Worm (Caenorhabditis elegans) whole organism, mixed stage, embryonic: ENCODE data around the gene srw-99.

ENCODE experiments used
- blmp-1 ChIP-seq: fragments of 150-350 bp; optimal IDR thresholded peaks from 2 replicates; lab custom pipeline; 2014; ENCODE audit warnings: missing biosample characterization, missing genetic modification characterization
- ceh-39 ChIP-seq: fragments of 150-350 bp; optimal IDR thresholded peaks from 2 replicates; lab custom pipeline; 2014; ENCODE audit warnings: missing biosample characterization, missing genetic modification characterization
- ceh-83 ChIP-seq: fragments of 200-800 bp; sonication (Bioruptor generic); optimal IDR thresholded peaks from 2 replicates; lab custom pipeline; 2018; ENCODE audit warnings: mild to moderate bottlenecking, missing genetic modification characterization, missing compliant biosample characterization
- ces-1 ChIP-seq: fragments of 150-350 bp; optimal IDR thresholded peaks from 2 replicates; lab custom pipeline; 2014; ENCODE audit warnings: missing biosample characterization, missing genetic modification reagents, missing genetic modification characterization
- elt-3 ChIP-seq: fragments of 150-350 bp; optimal IDR thresholded peaks from 2 replicates; lab custom pipeline; 2014; ENCODE audit warnings: missing biosample characterization, missing genetic modification characterization
- lin-13 ChIP-seq: fragments of 150-350 bp; optimal IDR thresholded peaks from 2 replicates; lab custom pipeline; 2014; ENCODE audit warnings: missing biosample characterization, missing genetic modification characterization
- lin-32 ChIP-seq: fragments of 200-800 bp; sonication (Bioruptor generic); optimal IDR thresholded peaks from 2 replicates; lab custom pipeline; 2018; ENCODE audit warnings: mild to moderate bottlenecking, missing genetic modification characterization, missing compliant biosample characterization
- lsy-2 ChIP-seq: fragments of 150-350 bp; optimal IDR thresholded peaks from 2 replicates; lab custom pipeline; 2014; ENCODE audit warnings: missing biosample characterization, missing genetic modification characterization
- nhr-12 ChIP-seq: fragments of 150-350 bp; optimal IDR thresholded peaks from 2 replicates; lab custom pipeline; 2014; ENCODE audit warnings: missing biosample characterization, missing genetic modification characterization
- nhr-237 ChIP-seq: fragments of 150-350 bp; optimal IDR thresholded peaks from 2 replicates; lab custom pipeline; 2014; ENCODE audit warnings: missing biosample characterization, missing genetic modification characterization
- nhr-28 ChIP-seq: fragments of 150-350 bp; optimal IDR thresholded peaks from 2 replicates; lab custom pipeline; 2014; ENCODE audit warnings: missing biosample characterization, missing genetic modification characterization
- snpc-4 ChIP-seq: fragments of 150-350 bp; optimal IDR thresholded peaks from 2 replicates; lab custom pipeline; 2014; ENCODE audit warnings: missing biosample characterization, missing genetic modification characterization
- unc-39 ChIP-seq: fragments of 150-350 bp; optimal IDR thresholded peaks from 2 replicates; lab custom pipeline; 2014; ENCODE audit warnings: missing biosample characterization, missing genetic modification characterization
- unc-62 ChIP-seq: fragments of 150-350 bp; optimal IDR thresholded peaks from 2 replicates; lab custom pipeline; 2014; ENCODE audit warnings: missing biosample characterization, missing genetic modification reagents, missing genetic modification characterization

- TF ChIP-seq blmp-1 (tag; lab: Kevin White, UChicago) (no peak), lin-32 (GFP tag; lab: Kevin White, UChicago) (no peak), nhr-237 (no peak), unc-39 (tag; lab: Kevin White, UChicago) (no peak), nhr-28 (tag; lab: Kevin White, UChicago) (no peak), nhr-12 (tag; lab: Kevin White, UChicago) (no peak), ces-1 (GFP tag; lab: Kevin White, UChicago) (no peak), elt-3 (tag; lab: Kevin White, UChicago) (no peak), snpc-4 (no peak), ceh-83 (GFP tag; lab: Kevin White, UChicago) (no peak), lin-13 (tag; lab: Kevin White, UChicago) (no peak), unc-62 (GFP tag; lab: Kevin White, UChicago) (no peak), lsy-2 (tag; lab: Kevin White, UChicago) (no peak), ceh-39 (no peak)
Observed at ce11 chrV:1698400-1698799, 10.1 kb upstream of the srw-99 start.
